Fruit fly (Drosophila melanogaster): Measurements from ENCODE around the gene Pop1.

Pop1 gene

dm6 chrX:5593868-5594267 is 28.6 kb upstream of the Pop1 start, which contains the start of gene Vsx1 (continued):
- no peak for TF ChIP-seq maf-S (GFP tag; optimal IDR thresholded peaks at IDR 0.05)
- no peak for TF ChIP-seq scrt (GFP tag; optimal IDR thresholded peaks at IDR 0.05)
- no peak for TF ChIP-seq CG11723 (GFP tag; optimal IDR thresholded peaks at IDR 0.05)
- no peak for TF ChIP-seq CG31388 (GFP tag; optimal IDR thresholded peaks at IDR 0.05)
- no peak for TF ChIP-seq NK7.1 (GFP tag; optimal IDR thresholded peaks at IDR 0.05)
- TF ChIP-seq Dp (GFP tag; optimal IDR thresholded peaks at IDR 0.05), result no peak
- TF ChIP-seq otp (GFP tag; IDR thresholded peaks at IDR 0.05), result 0 out of 3 replicates have a peak, but pooled peaks have one; percentile 13
- no peak for TF ChIP-seq Neu2 (GFP tag; optimal IDR thresholded peaks at IDR 0.05; ENCODE audit: borderline replicate concordance)
- no peak for TF ChIP-seq Fer2 (tag; optimal IDR thresholded peaks at IDR 0.05)
- TF ChIP-seq Stat92E (GFP tag; optimal IDR thresholded peaks at IDR 0.05), result no peak
- TF ChIP-seq CG17186 (GFP tag; optimal IDR thresholded peaks at IDR 0.05), result no peak
- TF ChIP-seq CG10654 (GFP tag; optimal IDR thresholded peaks at IDR 0.05), result no peak
- no peak for TF ChIP-seq caup (GFP tag; optimal IDR thresholded peaks at IDR 0.05; ENCODE audit: severe bottlenecking)
- TF ChIP-seq HLH4C (GFP tag; IDR thresholded peaks at IDR 0.05; ENCODE audit: partially characterized antibody), result no peak
- TF ChIP-seq CG7745 (tag; optimal IDR thresholded peaks at IDR 0.05), result no peak
- TF ChIP-seq CG42726 (GFP tag; IDR thresholded peaks at IDR 0.05; ENCODE audit: partially characterized antibody), result peak; percentile 61; the same call in 1 of the 2 replicates
- TF ChIP-seq CG9727 (GFP tag; optimal IDR thresholded peaks at IDR 0.05), result no peak
- TF ChIP-seq CG17568 (GFP tag; optimal IDR thresholded peaks at IDR 0.05), result no peak
- TF ChIP-seq prd (optimal IDR thresholded peaks at IDR 0.05), result no peak
- TF ChIP-seq prd (GFP tag; IDR thresholded peaks at IDR 0.05), result no peak; the same call in 2 of the 3 replicates
- no peak for TF ChIP-seq CG9437 (GFP tag; optimal IDR thresholded peaks at IDR 0.05)
- no peak for TF ChIP-seq CG34422 (GFP tag; IDR thresholded peaks at IDR 0.05)
- TF ChIP-seq Usf (GFP tag; optimal IDR thresholded peaks at IDR 0.05), result no peak
- TF ChIP-seq CG10267 (tag; optimal IDR thresholded peaks at IDR 0.05), result no peak
- TF ChIP-seq CG6254 (GFP tag; optimal IDR thresholded peaks at IDR 0.05), result no peak
- TF ChIP-seq GATAe (GFP tag; conservative IDR thresholded peaks at IDR 0.05), result no peak
- TF ChIP-seq Hsf (GFP tag; optimal IDR thresholded peaks at IDR 0.05), result no peak
- TF ChIP-seq disco-r (GFP tag; optimal IDR thresholded peaks at IDR 0.05), result no peak
- no peak for TF ChIP-seq dysf (GFP tag; IDR thresholded peaks at IDR 0.05)
- TF ChIP-seq Ets65A (GFP tag), result no peak
- TF ChIP-seq CG16813 (GFP tag; IDR thresholded peaks at IDR 0.05; ENCODE audit: partially characterized antibody), result 0 out of 3 replicates have a peak, but pooled peaks have one; percentile 36
- TF ChIP-seq grn (GFP tag; optimal IDR thresholded peaks at IDR 0.05), result no peak
- peak; percentile 99 for TF ChIP-seq CG1832 (GFP tag; optimal IDR thresholded peaks at IDR 0.05)
- peak; percentile 96 for TF ChIP-seq Nf-YB (GFP tag; optimal IDR thresholded peaks at IDR 0.05)
- TF ChIP-seq CG7372 (GFP tag; IDR thresholded peaks at IDR 0.05), result no peak
- TF ChIP-seq E2f1 (GFP tag; IDR thresholded peaks at IDR 0.05), result no peak
- no peak for TF ChIP-seq sna (GFP tag; IDR thresholded peaks at IDR 0.05; ENCODE audit: partially characterized antibody)
- no peak for TF ChIP-seq CkIIα-i1 (GFP tag; IDR thresholded peaks at IDR 0.05)
- no peak for TF ChIP-seq H2.0 (GFP tag; IDR thresholded peaks at IDR 0.05)
- TF ChIP-seq wdn (GFP tag; IDR thresholded peaks at IDR 0.05), result no peak
- no peak for TF ChIP-seq ssp (GFP tag; IDR thresholded peaks at IDR 0.05)
- TF ChIP-seq pfk (GFP tag; optimal IDR thresholded peaks at IDR 0.05), result no peak
- TF ChIP-seq crc (GFP tag; optimal IDR thresholded peaks at IDR 0.05), result no peak
- TF ChIP-seq CG10543 (GFP tag; optimal IDR thresholded peaks at IDR 0.05), result no peak
- no peak for TF ChIP-seq ttk (GFP tag; IDR thresholded peaks at IDR 0.05)
- TF ChIP-seq tin (GFP tag; optimal IDR thresholded peaks at IDR 0.05), result no peak
- no peak for TF ChIP-seq CG30020 (tag; optimal IDR thresholded peaks at IDR 0.05)
- no peak for TF ChIP-seq CG12744 (GFP tag; optimal IDR thresholded peaks at IDR 0.05)
- TF ChIP-seq Abd-B (GFP tag; optimal IDR thresholded peaks at IDR 0.05), result peak; percentile 26
- peak; percentile 97 for TF ChIP-seq ewg (GFP tag; optimal IDR thresholded peaks at IDR 0.05)
- no peak for TF ChIP-seq CG3995 (GFP tag; optimal IDR thresholded peaks at IDR 0.05)
